Worm (Caenorhabditis elegans): ENCODE measurements around the gene T19C4.5.

The T19C4.5 gene

DNA sequence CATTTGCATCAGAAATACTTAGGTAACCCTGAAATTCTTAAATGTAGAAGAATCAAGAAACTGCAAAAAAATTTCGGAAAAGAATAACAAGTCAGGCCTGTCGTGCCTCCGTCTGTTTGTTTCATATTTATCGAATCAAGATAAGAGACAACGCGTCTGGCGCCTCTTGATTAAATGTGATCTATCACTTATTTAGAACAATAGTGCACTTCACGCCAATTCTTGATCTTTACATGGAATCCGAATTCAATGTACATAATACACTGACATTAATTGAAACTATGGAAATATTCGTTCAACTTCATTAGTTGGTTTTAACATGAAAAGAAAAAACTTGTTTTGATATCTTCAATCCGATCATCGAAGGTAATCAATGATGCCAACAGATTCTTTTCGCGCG is 49.5 kb upstream of the T19C4.5 start, which contains the start of gene mboa-2 (continued):
- TF ChIP-seq nhr-20 (tag; optimal IDR thresholded peaks at IDR 0.05) (peak; percentile 46), sox-4 (tag; optimal IDR thresholded peaks at IDR 0.05) (no peak), nhr-28 (tag; optimal IDR thresholded peaks at IDR 0.05) (no peak), snu-23 (GFP tag; optimal IDR thresholded peaks at IDR 0.05) (peak; percentile 16), nhr-90 (tag; optimal IDR thresholded peaks at IDR 0.05; ENCODE audit: poor library complexity) (peak; percentile 64), sup-37 (GFP tag; optimal IDR thresholded peaks at IDR 0.05) (no peak), skn-1 (tag; optimal IDR thresholded peaks at IDR 0.05) (no peak), alr-1 (tag; optimal IDR thresholded peaks at IDR 0.05; ENCODE audit: borderline replicate concordance) (no peak), pqm-1 (tag; optimal IDR thresholded peaks at IDR 0.05) (no peak), unc-86 (tag; optimal IDR thresholded peaks at IDR 0.05) (no peak), zip-4 (GFP tag; optimal IDR thresholded peaks at IDR 0.05) (no peak), nhr-85 (tag) (peak; percentile 49), jun-1 (tag; optimal IDR thresholded peaks at IDR 0.05) (no peak), vab-15 (tag; optimal IDR thresholded peaks at IDR 0.05) (no peak), rnt-1 (tag; optimal IDR thresholded peaks at IDR 0.05) (peak; percentile 7), lin-13 (GFP tag; optimal IDR thresholded peaks at IDR 0.05) (no peak), elt-3 (tag; optimal IDR thresholded peaks at IDR 0.05) (no peak), xbp-1 (tag; optimal IDR thresholded peaks at IDR 0.05) (no peak), lin-15B (tag; optimal IDR thresholded peaks at IDR 0.05) (no peak), lsy-2 (tag; optimal IDR thresholded peaks at IDR 0.05) (peak; percentile 29 to 38), ztf-11 (tag; optimal IDR thresholded peaks at IDR 0.05) (no peak), ceh-63 (GFP tag; optimal IDR thresholded peaks at IDR 0.05) (no peak), blmp-1 (tag; optimal IDR thresholded peaks at IDR 0.05) (no peak), fkh-4 (tag; optimal IDR thresholded peaks at IDR 0.05; ENCODE audit: borderline replicate concordance) (no peak), nhr-71 (tag; optimal IDR thresholded peaks at IDR 0.05) (peak; percentile 56), lir-3 (tag; optimal IDR thresholded peaks at IDR 0.05; ENCODE audit: poor library complexity) (peak; percentile 3), nhr-77 (tag; optimal IDR thresholded peaks at IDR 0.05) (no peak), elt-2 (tag; optimal IDR thresholded peaks at IDR 0.05) (peak; percentile 31), C04F5.9 (tag; optimal IDR thresholded peaks at IDR 0.05) (no peak), snpc-4 (tag; optimal IDR thresholded peaks at IDR 0.05) (no peak), nhr-11 (tag; optimal IDR thresholded peaks at IDR 0.05) (no peak), fos-1 (tag; optimal IDR thresholded peaks at IDR 0.05) (no peak), lin-14 (GFP tag; optimal IDR thresholded peaks at IDR 0.05) (peak; percentile 21), unc-30 (tag; optimal IDR thresholded peaks at IDR 0.05) (no peak), F16B12.6 (tag; optimal IDR thresholded peaks at IDR 0.05) (no peak), ceh-90 (tag; optimal IDR thresholded peaks at IDR 0.05) (no peak), sptf-1 (tag; optimal IDR thresholded peaks at IDR 0.05) (no peak), ceh-8 (GFP tag; optimal IDR thresholded peaks at IDR 0.05) (no peak), mef-2 (tag; optimal IDR thresholded peaks at IDR 0.05) (no peak), tbx-2 (tag; optimal IDR thresholded peaks at IDR 0.05) (no peak), dsc-1 (tag; optimal IDR thresholded peaks at IDR 0.05) (no peak)

DNA sequence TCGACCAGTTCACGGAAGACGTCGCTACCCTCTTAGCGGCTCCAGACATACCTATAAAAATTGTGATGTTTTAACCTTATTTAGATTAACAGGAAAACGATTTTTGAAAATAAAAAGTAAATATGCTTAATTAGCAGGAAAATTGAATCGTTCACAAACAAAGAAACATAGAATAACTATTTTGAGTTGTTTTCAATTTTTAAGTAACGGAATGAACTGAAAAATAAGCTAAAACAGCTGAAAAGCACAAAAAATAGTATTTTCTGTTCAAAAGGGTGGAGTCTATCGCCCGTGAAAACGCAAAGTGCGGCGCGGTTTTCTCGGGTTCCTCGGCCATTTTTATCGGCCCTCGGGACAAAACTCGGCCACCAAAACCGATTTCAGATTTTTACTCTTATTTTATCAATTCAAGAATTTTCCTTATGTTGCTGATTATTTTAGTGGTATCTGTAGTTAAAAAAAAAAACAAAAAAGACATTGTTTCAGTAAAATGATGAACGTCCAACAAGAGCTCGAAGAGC is 48.1 kb upstream of the T19C4.5 start, which contains the start of the genes atp-5 and lmtr-3:
atp-5 (minus strand) TSS at position 51 of the 521 bp plus-strand sequence.
lmtr-3 (plus strand) TSS at position 370 of the 521 bp plus-strand sequence.
- TF ChIP-seq isw-1 (GFP tag; IDR thresholded peaks at IDR 0.05) (peak; percentile 65), dsc-1 (tag; optimal IDR thresholded peaks at IDR 0.05) (peak; percentile 72), nhr-71 (tag; optimal IDR thresholded peaks at IDR 0.05) (peak; percentile 89), dpl-1 (GFP tag; optimal IDR thresholded peaks at IDR 0.05) (peak; percentile 68 to 81 (median 69)), xbp-1 (tag; optimal IDR thresholded peaks at IDR 0.05) (peak; percentile 66), mdl-1 (tag; optimal IDR thresholded peaks at IDR 0.05) (peak in 1 of 2 experiments; percentile 55), hpl-2 (GFP tag; optimal IDR thresholded peaks at IDR 0.05) (no peak), C34B4.2 (tag; optimal IDR thresholded peaks at IDR 0.05) (no peak), tlp-1 (tag; optimal IDR thresholded peaks at IDR 0.05) (no peak), pax-3 (tag; optimal IDR thresholded peaks at IDR 0.05) (peak; percentile 68), nhr-20 (tag; optimal IDR thresholded peaks at IDR 0.05) (peak; percentile 78), Y116A8C.19 (tag; optimal IDR thresholded peaks at IDR 0.05; ENCODE audit: borderline replicate concordance) (no peak), ces-1 (GFP tag; optimal IDR thresholded peaks at IDR 0.05) (no peak), lsy-2 (tag; optimal IDR thresholded peaks at IDR 0.05) (peak; percentile 66 to 78), efl-1 (optimal IDR thresholded peaks at IDR 0.05) (peak; percentile 70 to 71), efl-1 (GFP tag; optimal IDR thresholded peaks at IDR 0.05 in 1 of 2) (peak; percentile 74 to 95), ceh-82 (tag; optimal IDR thresholded peaks at IDR 0.05) (peak; percentile 15 to 81 (median 53)), nhr-84 (tag; optimal IDR thresholded peaks at IDR 0.05) (no peak), ceh-90 (tag; optimal IDR thresholded peaks at IDR 0.05) (peak; percentile 86), elt-2 (tag; optimal IDR thresholded peaks at IDR 0.05) (peak; percentile 30)

Data from whole organism, L1 larva.